Worm (Caenorhabditis elegans) whole organism, late embryonic: ENCODE measurements around the gene msp-74.

Experiments used
- ahr-1 ChIP-seq: sonication (generic microtip); optimal IDR thresholded peaks from 2 replicates; lab custom pipeline; 2016; ENCODE audit warnings: missing genetic modification characterization, missing compliant biosample characterization
- ceh-34 ChIP-seq: sonication (generic microtip); optimal IDR thresholded peaks from 2 replicates; lab custom pipeline; 2016; ENCODE audit warnings: mild to moderate bottlenecking, missing genetic modification characterization, missing compliant biosample characterization
- ceh-45 ChIP-seq: fragments of 200-800 bp; sonication (Bioruptor generic); IDR thresholded peaks from 2 replicates; pipeline ENCODE4 v1.3.6; 2022; ENCODE audit warnings: missing genetic modification reagents, missing genetic modification characterization, missing compliant biosample characterization
- elt-2 ChIP-seq: sonication (generic microtip); optimal IDR thresholded peaks from 2 replicates; lab custom pipeline; 2016; ENCODE audit warnings: missing genetic modification reagents, missing genetic modification characterization, missing compliant biosample characterization
- elt-4 ChIP-seq: sonication (generic microtip); optimal IDR thresholded peaks from 2 replicates; lab custom pipeline; 2016; ENCODE audit warnings: missing genetic modification characterization, missing compliant biosample characterization
- pha-4 ChIP-seq: fragments of 150-350 bp; optimal IDR thresholded peaks from 2 replicates; lab custom pipeline; 2018; ENCODE audit warnings: missing biosample characterization, missing genetic modification reagents, missing genetic modification characterization

- TF ChIP-seq ahr-1 (no peak), elt-4 (no peak), ceh-45 (GFP tag; lab: Robert Waterston, UW) (no peak), elt-2 (tag; lab: Kevin White, UChicago) (no peak), ceh-34 (tag; lab: Kevin White, UChicago) (no peak), pha-4 (tag; lab: Kevin White, UChicago) (no peak)
Measured at ce11 chrII:5154540-5154939, 39.4 kb upstream of the msp-74 start, which contains the start of gene srb-12.
